Fruit fly (Drosophila melanogaster) ovary, adult (tissue): ENCODE measurements around the gene t.
A peak's percentile ranks its signal among the peaks of the same experiment; 100 is the strongest.

ENCODE experiments used
- CG17801 ChIP-seq: fragments of 200-800 bp; optimal IDR thresholded peaks from 2 replicates; lab custom pipeline; 2019; ENCODE audit warnings: missing biosample characterization, mild to moderate bottlenecking, missing genetic modification characterization, moderate library complexity; ENCODE audit not compliant: partially characterized antibody

The t gene

DNA sequence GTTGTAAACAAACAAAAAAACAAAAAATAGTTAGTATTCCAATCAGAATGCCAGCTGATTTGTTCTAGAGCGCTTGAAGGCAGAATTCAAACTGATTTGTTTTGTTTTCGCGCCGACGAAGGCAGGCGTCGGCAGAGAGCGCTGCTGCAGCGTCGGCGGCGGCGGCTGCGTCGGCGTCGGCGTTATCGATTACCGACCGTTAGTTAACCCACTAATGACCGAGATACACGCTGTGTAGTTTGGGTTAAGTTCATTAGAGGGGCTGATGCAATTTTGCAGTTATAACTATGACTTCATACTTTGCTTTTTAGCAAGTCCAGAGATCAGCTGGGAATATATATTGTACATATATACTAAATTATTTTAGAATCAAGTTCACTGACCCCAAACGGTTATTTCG, at the start of gene t:
Gene t (minus strand): TSS at position 76 of the 400 bp plus-strand sequence.
- no peak for TF ChIP-seq CG17801 (GFP tag; lab: Kevin White, UChicago)

dm6 chrX:9269825-9270224, 46.8 kb upstream of the t start, which contains the start of gene CG17440:
TSS of gene CG17440 (minus strand) at chrX:9269925.
- no peak for TF ChIP-seq CG17801 (GFP tag; lab: Kevin White, UChicago)

- no peak for TF ChIP-seq CG17801 (GFP tag; lab: Kevin White, UChicago)
These were observed 44.5 kb upstream of the t start, which contains the start of gene Erk7 for dm6 chrX:9267598-9267997. TSS of gene Erk7 (minus strand) at chrX:9267698.

DNA sequence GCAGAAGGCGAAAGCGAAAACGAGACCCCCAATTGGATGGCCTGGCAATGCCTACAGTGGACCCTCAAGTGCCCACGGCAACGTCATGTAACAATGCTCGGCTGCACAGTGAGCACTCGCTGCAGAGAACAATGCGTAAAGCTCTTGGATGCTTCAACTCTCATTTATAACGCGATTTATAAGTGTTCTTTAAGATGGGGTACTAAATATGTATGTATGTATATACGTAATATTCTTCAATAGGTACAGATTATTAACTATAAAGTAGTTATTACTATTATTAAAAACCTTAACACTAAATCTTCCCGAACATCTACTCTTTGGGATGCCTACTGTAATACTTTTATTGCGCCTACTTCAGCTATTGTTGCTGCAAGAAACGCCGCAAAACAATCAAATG, 43.0 kb upstream of the t start:
- peak; percentile 15 for TF ChIP-seq CG17801 (GFP tag; lab: Kevin White, UChicago)

dm6 chrX:9255964-9256520, 33.0 kb upstream of the t start, which contains the start of gene ric8a:
TSS of gene ric8a (plus strand) at chrX:9256168.
- TF ChIP-seq CG17801 (GFP tag; lab: Kevin White, UChicago), result peak; percentile 34

DNA sequence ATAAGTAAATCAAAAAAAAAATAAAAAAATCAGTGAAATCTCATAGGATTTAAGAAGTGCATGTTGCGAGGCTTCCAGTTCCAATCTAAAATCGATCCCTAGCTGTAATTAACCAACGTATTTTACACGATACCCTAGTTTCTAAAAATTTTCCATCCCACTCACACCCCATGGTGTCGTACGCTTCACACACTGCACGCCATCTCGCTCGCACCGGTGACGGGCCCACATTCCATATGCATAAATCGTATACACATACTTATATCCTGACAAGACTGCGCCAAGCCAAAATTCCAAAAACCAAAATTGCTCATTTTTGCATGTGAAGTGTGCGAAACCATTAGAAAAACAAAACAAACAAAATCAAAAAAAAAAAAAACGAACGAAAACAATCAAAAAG, 32.0 kb upstream of the t start:
- no peak for TF ChIP-seq CG17801 (GFP tag; lab: Kevin White, UChicago)

DNA sequence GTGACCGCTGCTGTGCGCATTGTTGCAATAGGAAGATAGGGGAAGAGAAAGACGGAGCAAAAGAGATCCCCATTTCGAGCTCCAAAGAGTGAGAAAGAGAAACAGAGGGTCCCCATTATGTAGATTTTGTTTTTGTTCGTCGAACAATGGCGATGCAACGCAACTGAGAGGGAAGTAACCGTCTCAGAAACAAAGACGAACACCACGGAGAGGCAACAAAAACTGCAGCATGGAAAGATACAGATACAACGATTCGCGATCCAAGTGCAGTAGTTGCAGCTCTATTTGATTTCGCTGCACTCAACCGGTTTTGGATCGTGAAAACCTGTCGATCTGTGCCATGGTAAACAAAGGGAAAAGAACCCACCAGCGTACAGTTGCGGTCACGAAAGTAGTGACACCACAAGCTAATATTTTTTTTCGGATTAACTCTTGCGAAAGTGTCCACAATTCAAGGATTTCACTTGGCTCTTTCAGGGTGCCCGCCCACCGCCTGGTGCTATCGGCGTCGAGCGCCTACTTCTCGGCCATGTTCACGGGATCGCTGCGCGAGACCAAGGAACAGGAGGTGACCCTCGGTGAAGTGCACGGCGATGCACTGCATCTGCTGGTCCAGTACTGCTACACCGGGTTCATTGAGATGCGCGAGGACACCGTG, 29.1 kb upstream of the t start:
- TF ChIP-seq CG17801 (GFP tag; lab: Kevin White, UChicago), result no peak

DNA sequence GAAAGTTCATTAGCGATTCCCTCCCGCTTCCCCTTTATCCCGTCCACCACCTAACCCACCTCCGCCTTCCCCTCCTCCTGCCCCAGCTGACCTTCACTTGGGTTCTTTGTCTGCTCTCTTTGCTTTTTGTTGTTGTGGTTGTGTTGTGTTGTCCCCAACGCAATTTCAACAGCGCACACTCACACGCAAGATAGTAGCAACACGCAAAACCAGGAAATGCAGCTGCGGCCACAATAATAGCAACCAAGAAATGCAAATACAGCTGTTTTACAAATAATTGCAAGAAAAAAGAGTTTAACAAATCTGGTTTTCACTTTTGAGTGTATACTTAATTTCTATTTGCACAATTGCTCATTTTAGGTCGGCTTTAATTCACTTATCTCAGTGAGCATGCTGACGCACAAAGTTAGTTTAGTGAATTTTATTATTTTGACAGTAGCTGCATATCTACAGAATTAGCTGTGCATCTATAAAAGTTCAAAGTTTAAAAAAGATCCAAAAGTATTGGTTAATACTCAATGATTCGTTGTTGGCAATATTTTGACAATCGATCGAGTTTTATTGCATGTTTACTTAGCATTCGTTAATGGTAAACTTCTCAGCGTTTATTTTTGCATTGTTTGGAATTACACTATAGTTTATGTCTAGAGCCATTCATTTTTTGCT, 28.3 kb upstream of the t start:
- TF ChIP-seq CG17801 (GFP tag; lab: Kevin White, UChicago), result no peak

- TF ChIP-seq CG17801 (GFP tag; lab: Kevin White, UChicago), result peak; percentile 62
These were observed 27.2 kb upstream of the t start, which contains the start of gene CG17754 for dm6 chrX:9250161-9250831. TSS of gene CG17754 (plus strand) at chrX:9250420.

DNA sequence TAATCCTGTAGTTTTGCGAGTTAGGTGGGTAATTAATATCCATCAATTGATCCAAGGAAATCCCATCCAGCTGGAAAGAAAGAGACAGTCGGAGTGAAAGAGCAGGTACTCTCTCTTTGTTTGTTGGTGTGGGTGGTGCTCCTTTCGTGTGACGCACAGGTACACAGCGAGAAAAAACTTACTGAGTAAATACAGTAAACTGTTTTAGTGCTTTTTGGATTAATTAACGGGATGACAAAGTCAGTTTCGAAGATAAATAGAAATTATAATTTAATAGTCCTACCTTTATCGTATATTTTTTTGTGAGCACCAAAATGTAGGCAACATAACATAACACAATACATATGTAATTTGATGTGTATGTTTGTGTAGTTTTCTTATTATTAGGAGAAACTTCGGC, 25.0 kb upstream of the t start:
- no peak for TF ChIP-seq CG17801 (GFP tag; lab: Kevin White, UChicago)

dm6 chrX:9247171-9247783, 24.2 kb upstream of the t start, which contains the start of the genes amx and Dsor1:
TSS of gene amx (minus strand) at chrX:9247336.
TSS of gene Dsor1 (plus strand) at chrX:9247342.
- no peak for TF ChIP-seq CG17801 (GFP tag; lab: Kevin White, UChicago)

DNA sequence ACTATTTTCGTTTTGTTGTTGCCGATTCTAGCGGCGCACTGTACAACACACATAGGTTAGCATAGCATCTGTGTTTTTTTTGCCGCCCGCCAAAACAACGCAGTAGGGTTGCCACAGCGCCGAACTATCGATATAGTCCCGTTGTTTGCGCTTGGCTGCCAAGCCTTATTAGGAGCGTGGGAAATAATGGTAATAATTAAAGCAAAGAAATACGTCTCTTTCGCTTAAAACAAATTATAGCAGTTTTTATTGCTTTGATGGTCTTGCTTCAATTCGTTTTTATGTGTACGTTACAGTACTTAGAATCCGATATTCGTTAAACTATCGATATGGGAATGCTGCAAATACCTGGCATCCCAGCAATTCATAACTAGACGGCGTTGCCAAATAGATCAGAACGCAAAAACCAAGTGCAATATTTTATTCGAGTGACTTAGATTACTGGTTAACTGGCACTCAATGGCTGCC, 20.4 kb upstream of the t start, which contains the start of the genes mxc and Larp7:
Gene mxc (minus strand): TSS at position 51 of the 468 bp plus-strand sequence.
Gene Larp7 (plus strand): TSS at position 401 of the 468 bp plus-strand sequence.
- peak; percentile 72 for TF ChIP-seq CG17801 (GFP tag; lab: Kevin White, UChicago)

- no peak for TF ChIP-seq CG17801 (GFP tag; lab: Kevin White, UChicago)
These were observed 13.4 kb upstream of the t start, which contains the start of gene Ir8a for dm6 chrX:9236485-9236884. TSS of gene Ir8a (minus strand) at chrX:9236585.

dm6 chrX:9232199-9232598, 9.1 kb upstream of the t start, which contains the start of gene CG12121:
TSS of gene CG12121 (minus strand) at chrX:9232378.
- TF ChIP-seq CG17801 (GFP tag; lab: Kevin White, UChicago), result peak; percentile 35
